Worm (Caenorhabditis elegans) whole organism, midembryonic: ENCODE data around the gene ulp-1.
A peak's percentile ranks its signal among the peaks of the same experiment; 100 is the strongest.

Experiments used
- T22C8.4 ChIP-seq: fragments of 200-800 bp; sonication (Bioruptor generic); IDR thresholded peaks from 2 replicates; pipeline ENCODE4 v1.3.6; 2022; ENCODE audit warnings: missing genetic modification characterization, missing compliant biosample characterization
- cog-1 ChIP-seq: sonication (generic microtip); optimal IDR thresholded peaks from 2 replicates; lab custom pipeline; 2016; ENCODE audit warnings: missing genetic modification characterization, missing compliant biosample characterization
- flt-1 ChIP-seq: fragments of 200-800 bp; sonication (Bioruptor generic); IDR thresholded peaks from 2 replicates; pipeline ENCODE4 v1.3.6; 2022; ENCODE audit warnings: missing genetic modification characterization, missing compliant biosample characterization
- klf-2 ChIP-seq: fragments of 200-800 bp; sonication (Bioruptor generic); conservative IDR thresholded peaks from 2 replicates; pipeline ENCODE4 v1.3.6; 2022; ENCODE audit warnings: missing genetic modification reagents, missing genetic modification characterization, missing compliant biosample characterization
- med-1 ChIP-seq: sonication (generic microtip); optimal IDR thresholded peaks from 2 replicates; lab custom pipeline; 2017; ENCODE audit warnings: missing genetic modification characterization, mild to moderate bottlenecking, missing compliant biosample characterization, antibody characterized with exemption, missing genetic modification reagents; ENCODE audit not compliant: insufficient read depth
- ref-1 ChIP-seq: fragments of 200-800 bp; sonication (Bioruptor generic); conservative IDR thresholded peaks from 2 replicates; pipeline ENCODE4 v1.3.6; 2022; ENCODE audit warnings: missing genetic modification reagents, missing genetic modification characterization, missing compliant biosample characterization
- tab-1 ChIP-seq: fragments of 200-800 bp; sonication (Bioruptor generic); IDR thresholded peaks from 2 replicates; pipeline ENCODE4 v1.3.6; 2022; ENCODE audit warnings: missing genetic modification characterization, missing compliant biosample characterization
- ztf-23 ChIP-seq: fragments of 200-800 bp; sonication (Bioruptor generic); IDR thresholded peaks from 2 replicates; pipeline ENCODE4 v1.3.6; 2022; ENCODE audit warnings: missing genetic modification reagents, missing genetic modification characterization, missing compliant biosample characterization
- ztf-29 ChIP-seq: fragments of 200-800 bp; sonication (Bioruptor generic); IDR thresholded peaks from 2 replicates; pipeline ENCODE4 v1.3.6; 2022; ENCODE audit warnings: missing genetic modification reagents, missing genetic modification characterization, missing compliant biosample characterization

Gene ulp-1

ce11 chrIII:5171945-5172344 is 2.3 kb upstream of the ulp-1 start, which contains the start of gene prp-19:
Gene prp-19 (minus strand): TSS chrIII:5172045.
- TF ChIP-seq T22C8.4 (GFP tag; lab: Robert Waterston, UW): no peak
- no peak for TF ChIP-seq ztf-29 (GFP tag; lab: Robert Waterston, UW)
- no peak for TF ChIP-seq ref-1
- no peak for TF ChIP-seq tab-1 (GFP tag; lab: Robert Waterston, UW)
- TF ChIP-seq cog-1 (tag; lab: Kevin White, UChicago): no peak
- TF ChIP-seq klf-2 (GFP tag; lab: Robert Waterston, UW): no peak
- no peak for TF ChIP-seq med-1 (GFP tag; lab: Kevin White, UChicago)
- no peak for TF ChIP-seq ztf-23
- no peak for TF ChIP-seq flt-1

ce11 chrIII:5165745-5166144 is 3.9 kb downstream of the ulp-1 start:
- TF ChIP-seq tab-1 (GFP tag; lab: Robert Waterston, UW) (no peak), cog-1 (tag; lab: Kevin White, UChicago) (no peak), med-1 (GFP tag; lab: Kevin White, UChicago) (no peak), T22C8.4 (GFP tag; lab: Robert Waterston, UW) (no peak), ztf-23 (no peak), flt-1 (no peak), klf-2 (GFP tag; lab: Robert Waterston, UW) (no peak), ref-1 (no peak), ztf-29 (GFP tag; lab: Robert Waterston, UW) (no peak)

ce11 chrIII:5165211-5165610 is 4.4 kb downstream of the ulp-1 start, which contains the start of gene T10F2.2:
Gene T10F2.2 (minus strand): TSS chrIII:5165311.
- TF ChIP-seq cog-1 (tag; lab: Kevin White, UChicago) (no peak), ztf-29 (GFP tag; lab: Robert Waterston, UW) (no peak), flt-1 (no peak), tab-1 (GFP tag; lab: Robert Waterston, UW) (no peak), ref-1 (no peak), med-1 (GFP tag; lab: Kevin White, UChicago) (no peak), T22C8.4 (GFP tag; lab: Robert Waterston, UW) (no peak), ztf-23 (no peak)

- no peak for TF ChIP-seq klf-2 (GFP tag; lab: Robert Waterston, UW)
- no peak for TF ChIP-seq med-1 (GFP tag; lab: Kevin White, UChicago)
- TF ChIP-seq tab-1 (GFP tag; lab: Robert Waterston, UW): no peak
- no peak for TF ChIP-seq ref-1
- no peak for TF ChIP-seq flt-1
- TF ChIP-seq cog-1 (tag; lab: Kevin White, UChicago): no peak
- TF ChIP-seq ztf-29 (GFP tag; lab: Robert Waterston, UW): no peak
Measured at ce11 chrIII:5162820-5163631, 6.6 kb downstream of the ulp-1 start, which contains the start of gene gars-1. Gene gars-1 (minus strand): TSS chrIII:5163627.

ce11 chrIII:5160803-5161202 is 8.8 kb downstream of the ulp-1 start:
- no peak for TF ChIP-seq klf-2 (GFP tag; lab: Robert Waterston, UW)
- no peak for TF ChIP-seq cog-1 (tag; lab: Kevin White, UChicago)
- no peak for TF ChIP-seq tab-1 (GFP tag; lab: Robert Waterston, UW)
- no peak for TF ChIP-seq T22C8.4 (GFP tag; lab: Robert Waterston, UW)
- no peak for TF ChIP-seq flt-1
- TF ChIP-seq ref-1: no peak
- TF ChIP-seq ztf-23: no peak
- TF ChIP-seq med-1 (GFP tag; lab: Kevin White, UChicago): no peak
- no peak for TF ChIP-seq ztf-29 (GFP tag; lab: Robert Waterston, UW)

ce11 chrIII:5159505-5159904 is 10.1 kb downstream of the ulp-1 start, which contains the start of gene T10F2.5:
Gene T10F2.5 (minus strand): TSS chrIII:5159605.
- TF ChIP-seq med-1 (GFP tag; lab: Kevin White, UChicago): no peak
- no peak for TF ChIP-seq tab-1 (GFP tag; lab: Robert Waterston, UW)
- TF ChIP-seq klf-2 (GFP tag; lab: Robert Waterston, UW): no peak
- no peak for TF ChIP-seq ztf-23
- no peak for TF ChIP-seq ref-1
- no peak for TF ChIP-seq flt-1
- TF ChIP-seq ztf-29 (GFP tag; lab: Robert Waterston, UW): no peak
- TF ChIP-seq T22C8.4 (GFP tag; lab: Robert Waterston, UW): no peak
- no peak for TF ChIP-seq cog-1 (tag; lab: Kevin White, UChicago)

ce11 chrIII:5158674-5159073 is 10.9 kb downstream of the ulp-1 start, which contains the start of gene oxy-4:
Gene oxy-4 (minus strand): TSS chrIII:5158774.
- TF ChIP-seq tab-1 (GFP tag; lab: Robert Waterston, UW): no peak
- no peak for TF ChIP-seq ref-1
- no peak for TF ChIP-seq cog-1 (tag; lab: Kevin White, UChicago)
- no peak for TF ChIP-seq T22C8.4 (GFP tag; lab: Robert Waterston, UW)
- TF ChIP-seq ztf-29 (GFP tag; lab: Robert Waterston, UW): no peak
- TF ChIP-seq ztf-23: no peak
- no peak for TF ChIP-seq klf-2 (GFP tag; lab: Robert Waterston, UW)
- TF ChIP-seq med-1 (GFP tag; lab: Kevin White, UChicago): no peak
- no peak for TF ChIP-seq flt-1

ce11 chrIII:5155393-5155792 is 14.2 kb downstream of the ulp-1 start:
- no peak for TF ChIP-seq med-1 (GFP tag; lab: Kevin White, UChicago)
- no peak for TF ChIP-seq cog-1 (tag; lab: Kevin White, UChicago)
- no peak for TF ChIP-seq ref-1
- TF ChIP-seq ztf-29 (GFP tag; lab: Robert Waterston, UW): no peak
- TF ChIP-seq T22C8.4 (GFP tag; lab: Robert Waterston, UW): no peak
- no peak for TF ChIP-seq flt-1
- TF ChIP-seq ztf-23: no peak
- TF ChIP-seq klf-2 (GFP tag; lab: Robert Waterston, UW): no peak
- no peak for TF ChIP-seq tab-1 (GFP tag; lab: Robert Waterston, UW)

- no peak for TF ChIP-seq klf-2 (GFP tag; lab: Robert Waterston, UW)
- peak; percentile 36; the same call in 1 of the 2 replicates for TF ChIP-seq ztf-23
- TF ChIP-seq tab-1 (GFP tag; lab: Robert Waterston, UW): no peak
- TF ChIP-seq T22C8.4 (GFP tag; lab: Robert Waterston, UW): no peak
- TF ChIP-seq flt-1: no peak
- TF ChIP-seq cog-1 (tag; lab: Kevin White, UChicago): peak; percentile 2
- TF ChIP-seq ref-1: no peak
- TF ChIP-seq med-1 (GFP tag; lab: Kevin White, UChicago): no peak
Measured at ce11 chrIII:5153137-5153536, 16.5 kb downstream of the ulp-1 start, which contains the start of the genes rbm-42 and grwd-1. Gene rbm-42 (minus strand): TSS chrIII:5153229. Gene grwd-1 (plus strand): TSS chrIII:5153464.
